Worm (Caenorhabditis elegans): Measurements from ENCODE around the gene F31B9.2.

DNA sequence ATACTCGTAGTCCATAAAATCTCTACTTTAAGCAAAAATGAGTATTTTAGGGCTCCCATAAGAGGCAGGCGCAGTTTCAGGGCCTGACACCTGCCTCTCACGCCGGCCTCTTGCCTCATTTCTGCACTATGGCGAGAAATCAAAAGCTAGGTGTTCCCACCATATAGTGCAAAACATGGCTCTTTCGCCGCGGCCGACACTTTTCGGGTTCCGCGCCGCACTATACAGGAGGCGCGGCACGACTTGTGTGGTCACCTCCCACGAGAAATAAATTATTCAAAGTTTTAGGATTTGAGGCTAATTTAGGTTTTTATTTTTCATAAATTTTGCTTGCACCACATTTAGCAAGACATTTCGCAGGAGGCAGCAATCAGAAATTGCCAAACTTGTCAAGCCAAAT is 24.6 kb upstream of the F31B9.2 start:
- TF ChIP-seq unc-86 (tag; optimal IDR thresholded peaks at IDR 0.05) = no peak
- no peak for TF ChIP-seq ztf-16 (tag; optimal IDR thresholded peaks at IDR 0.05)
- TF ChIP-seq ceh-2 (tag; optimal IDR thresholded peaks at IDR 0.05) = no peak
- no peak for TF ChIP-seq sox-4 (tag; optimal IDR thresholded peaks at IDR 0.05)
- no peak for TF ChIP-seq Y22D7AL.16 (tag; optimal IDR thresholded peaks at IDR 0.05)
- no peak for TF ChIP-seq ceh-22 (tag; optimal IDR thresholded peaks at IDR 0.05)
- TF ChIP-seq pax-1 (tag; optimal IDR thresholded peaks at IDR 0.05) = no peak
- TF ChIP-seq ama-1 (optimal IDR thresholded peaks at IDR 0.05) = no peak

All from whole organism, late embryonic.